Fruit fly (Drosophila melanogaster) whole organism, pupa: Measurements from ENCODE around the gene eIF3l.

ENCODE experiments used
- CG15710 ChIP-seq: fragments of 200-800 bp; sonication (Bioruptor generic); optimal IDR thresholded peaks from 2 replicates; lab custom pipeline; 2018; ENCODE audit warnings: missing biosample characterization, mild to moderate bottlenecking, missing genetic modification characterization, moderate library complexity
- CG32121 ChIP-seq: fragments of 200-800 bp; sonication (Bioruptor generic); IDR thresholded peaks from 2 replicates; pipeline ENCODE4 v1.3.6; 2022; ENCODE audit warnings: missing biosample characterization, missing genetic modification characterization
- EcR ChIP-seq: fragments of 200-800 bp; sonication (Bioruptor generic); optimal IDR thresholded peaks from 3 replicates; lab custom pipeline; 2019; ENCODE audit warnings: missing biosample characterization, missing genetic modification characterization, mild to moderate bottlenecking, moderate library complexity, missing genetic modification reagents

- TF ChIP-seq CG32121 (GFP tag; lab: Robert Waterston, UW) (no peak), EcR (GFP tag; lab: Kevin White, UChicago) (no peak), CG15710 (peak; percentile 87)
These were observed 30.8 kb downstream of the eIF3l start for dm6 chr3L:12115103-12115502.
